Fruit fly (Drosophila melanogaster) whole organism, prepupa: ENCODE measurements around the gene IscU.
A peak's percentile ranks its signal among the peaks of the same experiment; 100 is the strongest.

ENCODE experiments used
- Blimp-1 ChIP-seq: fragments of 200-800 bp; sonication (Bioruptor generic); optimal IDR thresholded peaks from 3 replicates; lab custom pipeline; 2017; ENCODE audit warnings: missing biosample characterization, missing genetic modification characterization, mild to moderate bottlenecking, moderate library complexity, missing genetic modification reagents
- CG10631 ChIP-seq: fragments of 200-800 bp; sonication (Bioruptor generic); optimal IDR thresholded peaks from 2 replicates; lab custom pipeline; 2016; ENCODE audit warnings: missing biosample characterization, missing genetic modification characterization
- CG10669 ChIP-seq: fragments of 200-800 bp; sonication (Bioruptor generic); optimal IDR thresholded peaks from 3 replicates; lab custom pipeline; 2018; ENCODE audit warnings: missing biosample characterization, mild to moderate bottlenecking, missing genetic modification characterization, moderate library complexity
- CG11294 ChIP-seq: fragments of 200-800 bp; sonication (Bioruptor generic); IDR thresholded peaks from 2 replicates; pipeline ENCODE4 v1.3.6; 2022; ENCODE audit warnings: missing biosample characterization, missing genetic modification characterization
- CG11762 ChIP-seq: fragments of 200-800 bp; sonication (Bioruptor generic); optimal IDR thresholded peaks from 3 replicates; lab custom pipeline; 2016; ENCODE audit warnings: missing biosample characterization, missing genetic modification characterization; ENCODE audit not compliant: insufficient read depth
- CG15336 ChIP-seq: fragments of 200-800 bp; sonication (Bioruptor generic); IDR thresholded peaks from 2 replicates; pipeline ENCODE4 v1.3.6; 2022; ENCODE audit warnings: missing biosample characterization, missing genetic modification characterization
- CG1621 ChIP-seq: fragments of 200-800 bp; sonication (Bioruptor generic); optimal IDR thresholded peaks from 3 replicates; lab custom pipeline; 2018; ENCODE audit warnings: missing biosample characterization, mild to moderate bottlenecking, missing genetic modification characterization
- CG3032 ChIP-seq: fragments of 200-800 bp; optimal IDR thresholded peaks from 2 replicates; lab custom pipeline; 2019; ENCODE audit warnings: missing biosample characterization, mild to moderate bottlenecking, missing genetic modification characterization, moderate library complexity
- CG31627 ChIP-seq: fragments of 200-800 bp; sonication (Bioruptor generic); optimal IDR thresholded peaks from 3 replicates; lab custom pipeline; 2016; ENCODE audit warnings: missing biosample characterization, missing genetic modification characterization
- CG34406 ChIP-seq: fragments of 200-800 bp; sonication (Bioruptor generic); optimal IDR thresholded peaks from 3 replicates; lab custom pipeline; 2016; ENCODE audit warnings: missing biosample characterization, missing genetic modification characterization
- CG3919 ChIP-seq: fragments of 200-800 bp; sonication (Bioruptor generic); optimal IDR thresholded peaks from 3 replicates; lab custom pipeline; 2016; ENCODE audit warnings: missing biosample characterization, missing genetic modification characterization
- CG4318 ChIP-seq: fragments of 200-800 bp; sonication (Bioruptor generic); optimal IDR thresholded peaks from 3 replicates; lab custom pipeline; 2017; ENCODE audit warnings: missing biosample characterization, mild to moderate bottlenecking, missing genetic modification characterization
- CG6163 ChIP-seq: fragments of 200-800 bp; sonication (Bioruptor generic); IDR thresholded peaks from 3 replicates; pipeline ENCODE4 v1.3.6; 2022; ENCODE audit warnings: missing biosample characterization, missing genetic modification characterization
- CG6276 ChIP-seq: fragments of 200-800 bp; sonication (Bioruptor generic); optimal IDR thresholded peaks from 2 replicates; lab custom pipeline; 2017; ENCODE audit warnings: missing biosample characterization, mild to moderate bottlenecking, missing genetic modification characterization
- CG6792 ChIP-seq: fragments of 200-800 bp; sonication (Bioruptor generic); optimal IDR thresholded peaks from 3 replicates; lab custom pipeline; 2016; ENCODE audit warnings: missing biosample characterization, missing genetic modification characterization
- CG6808 ChIP-seq: fragments of 200-800 bp; sonication (Bioruptor generic); optimal IDR thresholded peaks from 3 replicates; lab custom pipeline; 2017; ENCODE audit warnings: missing biosample characterization, missing genetic modification characterization, mild to moderate bottlenecking, moderate library complexity, missing genetic modification reagents
- CG6854 ChIP-seq: fragments of 200-800 bp; sonication (Bioruptor generic); optimal IDR thresholded peaks from 2 replicates; lab custom pipeline; 2017; ENCODE audit warnings: missing biosample characterization, mild to moderate bottlenecking, missing genetic modification characterization
- CG7368 ChIP-seq: fragments of 200-800 bp; sonication (Bioruptor generic); optimal IDR thresholded peaks from 3 replicates; lab custom pipeline; 2016; ENCODE audit warnings: missing biosample characterization, missing genetic modification characterization
- CG8319 ChIP-seq: fragments of 200-800 bp; sonication (Bioruptor generic); optimal IDR thresholded peaks from 3 replicates; lab custom pipeline; 2016; ENCODE audit warnings: missing biosample characterization, missing genetic modification characterization
- CG8632 ChIP-seq: fragments of 200-800 bp; sonication (Bioruptor generic); optimal IDR thresholded peaks from 3 replicates; lab custom pipeline; 2016; ENCODE audit warnings: missing biosample characterization, missing genetic modification characterization
- CG9139 ChIP-seq: fragments of 200-800 bp; sonication (Bioruptor generic); optimal IDR thresholded peaks from 3 replicates; lab custom pipeline; 2017; ENCODE audit warnings: missing biosample characterization, mild to moderate bottlenecking, missing genetic modification characterization
- Eip78C ChIP-seq: fragments of 200-800 bp; sonication (Bioruptor generic); peaks from one replicate; lab custom pipeline; 2016; ENCODE audit warnings: missing biosample characterization, missing genetic modification characterization
- Eip93F ChIP-seq: fragments of 200-800 bp; sonication (Bioruptor generic); optimal IDR thresholded peaks from 2 replicates; lab custom pipeline; 2016; ENCODE audit warnings: missing biosample characterization, mild to moderate bottlenecking, missing genetic modification characterization
- Ets21C ChIP-seq: fragments of 200-800 bp; sonication (Bioruptor generic); optimal IDR thresholded peaks from 3 replicates; lab custom pipeline; 2016; ENCODE audit warnings: missing biosample characterization, missing genetic modification characterization
- Ets96B ChIP-seq: fragments of 200-800 bp; optimal IDR thresholded peaks from 2 replicates; lab custom pipeline; 2019; ENCODE audit warnings: missing biosample characterization, mild to moderate bottlenecking, missing genetic modification characterization, moderate library complexity
- Hr38 ChIP-seq: sonication (Bioruptor generic); optimal IDR thresholded peaks from 2 replicates; lab custom pipeline; 2016; ENCODE audit warnings: missing biosample characterization, missing genetic modification characterization
- Lpt ChIP-seq: fragments of 200-800 bp; sonication (Bioruptor generic); optimal IDR thresholded peaks from 3 replicates; lab custom pipeline; 2016; ENCODE audit warnings: missing biosample characterization, missing genetic modification characterization
- Met ChIP-seq: fragments of 200-800 bp; sonication (Bioruptor generic); optimal IDR thresholded peaks from 3 replicates; lab custom pipeline; 2016; ENCODE audit warnings: missing biosample characterization, missing genetic modification characterization
- Smox ChIP-seq: fragments of 200-800 bp; sonication (Bioruptor generic); optimal IDR thresholded peaks from 3 replicates; lab custom pipeline; 2016; ENCODE audit warnings: missing biosample characterization, missing genetic modification characterization
- Sox102F ChIP-seq: fragments of 200-800 bp; sonication (Bioruptor generic); optimal IDR thresholded peaks from 2 replicates; lab custom pipeline; 2016; ENCODE audit warnings: missing biosample characterization, mild to moderate bottlenecking, missing genetic modification characterization
- Sox15 ChIP-seq: fragments of 200-800 bp; sonication (Bioruptor generic); optimal IDR thresholded peaks from 3 replicates; lab custom pipeline; 2016; ENCODE audit warnings: missing biosample characterization, missing genetic modification characterization
- achi ChIP-seq: fragments of 200-800 bp; sonication (Bioruptor generic); optimal IDR thresholded peaks from 3 replicates; lab custom pipeline; 2016; ENCODE audit warnings: missing biosample characterization, missing genetic modification characterization
- acj6 ChIP-seq: fragments of 200-800 bp; sonication (Bioruptor generic); optimal IDR thresholded peaks from 3 replicates; lab custom pipeline; 2016; ENCODE audit warnings: missing biosample characterization, missing genetic modification characterization
- cyc ChIP-seq: fragments of 200-800 bp; sonication (Bioruptor generic); optimal IDR thresholded peaks from 3 replicates; lab custom pipeline; 2016; ENCODE audit warnings: missing biosample characterization, missing genetic modification characterization
- dsx ChIP-seq: fragments of 200-800 bp; optimal IDR thresholded peaks from 3 replicates; lab custom pipeline; 2019; ENCODE audit warnings: missing biosample characterization, mild to moderate bottlenecking, missing genetic modification characterization, moderate library complexity; ENCODE audit not compliant: poor library complexity, severe bottlenecking
- esn ChIP-seq: fragments of 200-800 bp; sonication (Bioruptor generic); optimal IDR thresholded peaks from 2 replicates; lab custom pipeline; 2016; ENCODE audit warnings: missing biosample characterization, mild to moderate bottlenecking, missing genetic modification characterization, moderate library complexity
- fd85E ChIP-seq: fragments of 200-800 bp; sonication (Bioruptor generic); optimal IDR thresholded peaks from 3 replicates; lab custom pipeline; 2016; ENCODE audit warnings: missing biosample characterization, missing genetic modification characterization
- fkh ChIP-seq: fragments of 200-800 bp; sonication (Bioruptor generic); optimal IDR thresholded peaks from 3 replicates; lab custom pipeline; 2017; ENCODE audit warnings: missing biosample characterization, mild to moderate bottlenecking, missing genetic modification characterization, moderate library complexity
- lz ChIP-seq: fragments of 200-800 bp; sonication (Bioruptor generic); optimal IDR thresholded peaks from 3 replicates; lab custom pipeline; 2016; ENCODE audit warnings: missing biosample characterization, missing genetic modification characterization
- net ChIP-seq: fragments of 200-800 bp; sonication (Bioruptor generic); optimal IDR thresholded peaks from 3 replicates; lab custom pipeline; 2016; ENCODE audit warnings: missing biosample characterization, missing genetic modification characterization
- pdm3 ChIP-seq: fragments of 200-800 bp; sonication (Bioruptor generic); optimal IDR thresholded peaks from 3 replicates; lab custom pipeline; 2016; ENCODE audit warnings: missing biosample characterization, missing genetic modification characterization
- spab ChIP-seq: fragments of 200-800 bp; sonication (Bioruptor generic); optimal IDR thresholded peaks from 2 replicates; lab custom pipeline; 2017; ENCODE audit warnings: missing biosample characterization, mild to moderate bottlenecking, missing genetic modification characterization, missing genetic modification reagents
- ss ChIP-seq, 2 experiments: fragments of 200-800 bp; sonication (Bioruptor generic); optimal IDR thresholded peaks; 2 replicates in 1 of 2; 3 replicates in 1 of 2; lab custom pipeline; 2017 to 2018; ENCODE audit warnings: mild to moderate bottlenecking in 2 of 2, missing biosample characterization in 2 of 2, missing genetic modification characterization in 2 of 2, moderate library complexity in 1 of 2
- topi ChIP-seq: fragments of 200-800 bp; sonication (Bioruptor generic); optimal IDR thresholded peaks from 3 replicates; lab custom pipeline; 2016; ENCODE audit warnings: missing biosample characterization, missing genetic modification characterization
- vri ChIP-seq: fragments of 200-800 bp; sonication (Bioruptor generic); optimal IDR thresholded peaks from 3 replicates; lab custom pipeline; 2016; ENCODE audit warnings: missing biosample characterization, mild to moderate bottlenecking, missing genetic modification characterization

IscU gene

dm6 chr3R:8823761-8824499 lies at the start of gene IscU, which contains the start of gene CG8379:
IscU (minus strand) TSS chr3R:8824177.
CG8379 (plus strand) TSS chr3R:8824411.
- TF ChIP-seq CG6163 (GFP tag; lab: Robert Waterston, UW) (no peak), cyc (GFP tag; lab: Kevin White, UChicago) (no peak), Sox15 (no peak), vri (peak; percentile 94), Ets96B (tag; lab: Kevin White, UChicago) (no peak), fkh (GFP tag; lab: Kevin White, UChicago) (no peak), Ets21C (GFP tag; lab: Kevin White, UChicago) (no peak), Eip93F (peak; percentile 12), Hr38 (no peak), lz (GFP tag; lab: Kevin White, UChicago) (no peak), CG4318 (GFP tag; lab: Kevin White, UChicago) (no peak), CG1621 (tag; lab: Kevin White, UChicago) (no peak), ss (GFP tag; optimal IDR thresholded peaks at IDR 0.05; lab: Kevin White, UChicago) (peak in 1 of 2 experiments; percentile 5), CG7368 (GFP tag; lab: Kevin White, UChicago) (no peak), fd85E (GFP tag; lab: Kevin White, UChicago) (no peak), CG31627 (no peak), Lpt (GFP tag; lab: Kevin White, UChicago) (no peak), CG3032 (peak; percentile 13), CG10669 (GFP tag; lab: Kevin White, UChicago) (no peak), CG9139 (GFP tag; lab: Kevin White, UChicago) (no peak), CG11762 (GFP tag; lab: Kevin White, UChicago) (no peak), spab (GFP tag; lab: Kevin White, UChicago) (no peak)

dm6 chr3R:8867325-8868104 lies 43.5 kb upstream of the IscU start:
- TF ChIP-seq CG6854 (GFP tag; lab: Kevin White, UChicago) (no peak), CG8319 (GFP tag; lab: Kevin White, UChicago) (no peak), CG9139 (GFP tag; lab: Kevin White, UChicago) (no peak), CG1621 (tag; lab: Kevin White, UChicago) (no peak), Eip93F (no peak), CG10631 (GFP tag; lab: Kevin White, UChicago) (peak; percentile 49), net (no peak), cyc (GFP tag; lab: Kevin White, UChicago) (no peak), CG34406 (GFP tag; lab: Kevin White, UChicago) (peak; percentile 31), Eip78C (GFP tag; lab: Kevin White, UChicago) (peak; percentile 58), lz (GFP tag; lab: Kevin White, UChicago) (no peak), pdm3 (GFP tag; lab: Kevin White, UChicago) (no peak), CG8632 (peak; percentile 15), CG6808 (no peak), achi (GFP tag; lab: Kevin White, UChicago) (peak; percentile 33), CG7368 (GFP tag; lab: Kevin White, UChicago) (no peak), CG11762 (GFP tag; lab: Kevin White, UChicago) (no peak), Sox102F (GFP tag; lab: Kevin White, UChicago) (no peak), CG15336 (GFP tag; lab: Robert Waterston, UW) (peak; percentile 42), Met (GFP tag; lab: Kevin White, UChicago) (no peak), Hr38 (no peak), CG11294 (GFP tag; lab: Robert Waterston, UW) (no peak), fkh (GFP tag; lab: Kevin White, UChicago) (no peak), acj6 (GFP tag; lab: Kevin White, UChicago) (peak; percentile 47), spab (GFP tag; lab: Kevin White, UChicago) (no peak), CG6163 (GFP tag; lab: Robert Waterston, UW) (no peak), CG3032 (no peak), topi (GFP tag; lab: Kevin White, UChicago) (no peak), Ets21C (GFP tag; lab: Kevin White, UChicago) (no peak), CG6792 (GFP tag; lab: Kevin White, UChicago) (no peak), CG6276 (GFP tag; lab: Kevin White, UChicago) (peak; percentile 14), Blimp-1 (no peak), ss (GFP tag; optimal IDR thresholded peaks at IDR 0.05; lab: Kevin White, UChicago) (no peak), esn (GFP tag; lab: Kevin White, UChicago) (peak; percentile 30), Smox (no peak), dsx (GFP tag; lab: Kevin White, UChicago) (no peak), CG3919 (no peak)
